Fruit fly (Drosophila melanogaster) whole organism, larva: ENCODE measurements around the gene CG34404.

Experiments used
- noc ChIP-seq: fragments of 200-800 bp; sonication (Bioruptor generic); optimal IDR thresholded peaks from 3 replicates; lab custom pipeline; 2019; ENCODE audit warnings: missing biosample characterization, mild to moderate bottlenecking, missing genetic modification characterization, moderate library complexity

CG34404 gene

dm6 chr3R:15367477-15367876 is at the start of gene CG34404:
TSS of gene CG34404 (minus strand) at chr3R:15367665.
- TF ChIP-seq noc, result no peak

dm6 chr3R:15414936-15415601 is 47.6 kb upstream of the CG34404 start:
- TF ChIP-seq noc, result no peak

DNA sequence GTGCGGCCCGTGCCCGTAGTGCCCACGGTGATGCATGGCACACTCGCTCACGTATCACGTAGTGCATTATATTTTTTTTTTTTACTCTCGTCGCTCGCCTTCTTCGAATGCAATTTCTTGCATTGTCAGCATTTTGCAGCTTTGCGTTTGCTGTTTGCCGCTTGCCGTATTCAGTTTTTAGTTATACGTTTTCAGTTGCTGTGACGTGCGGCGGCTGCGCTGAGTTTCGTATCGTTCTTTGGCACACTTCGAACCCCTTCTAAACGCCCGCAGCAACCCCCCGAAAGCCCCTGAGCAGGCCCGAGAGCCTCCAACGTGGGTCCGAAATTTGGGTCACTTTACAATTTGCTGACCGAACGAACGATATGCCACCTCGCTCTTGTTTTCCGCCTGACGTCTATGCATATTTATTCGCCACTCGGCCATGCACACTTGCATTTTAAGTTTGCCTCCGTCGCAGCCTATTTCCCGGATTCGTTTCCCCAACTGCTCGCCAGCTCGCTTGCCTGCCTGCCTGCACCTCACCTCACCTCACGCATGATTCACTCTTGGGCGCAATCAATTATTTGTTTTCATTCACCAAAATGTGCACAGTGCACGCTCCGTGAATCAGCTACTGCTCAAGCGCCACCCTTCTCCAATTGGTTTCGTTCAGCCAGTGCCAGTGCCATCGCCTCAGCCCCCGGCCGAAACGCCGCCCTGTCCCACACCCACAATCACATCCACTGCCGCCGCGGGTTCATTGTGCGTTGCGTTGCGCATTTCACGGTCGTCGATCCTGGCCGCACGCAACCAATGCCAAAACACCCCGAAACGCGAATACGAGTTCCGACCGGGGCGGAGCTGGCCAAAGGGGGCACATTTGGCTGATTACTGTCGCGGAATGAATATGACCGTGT is 43.5 kb upstream of the CG34404 start:
- TF ChIP-seq noc, result no peak

DNA sequence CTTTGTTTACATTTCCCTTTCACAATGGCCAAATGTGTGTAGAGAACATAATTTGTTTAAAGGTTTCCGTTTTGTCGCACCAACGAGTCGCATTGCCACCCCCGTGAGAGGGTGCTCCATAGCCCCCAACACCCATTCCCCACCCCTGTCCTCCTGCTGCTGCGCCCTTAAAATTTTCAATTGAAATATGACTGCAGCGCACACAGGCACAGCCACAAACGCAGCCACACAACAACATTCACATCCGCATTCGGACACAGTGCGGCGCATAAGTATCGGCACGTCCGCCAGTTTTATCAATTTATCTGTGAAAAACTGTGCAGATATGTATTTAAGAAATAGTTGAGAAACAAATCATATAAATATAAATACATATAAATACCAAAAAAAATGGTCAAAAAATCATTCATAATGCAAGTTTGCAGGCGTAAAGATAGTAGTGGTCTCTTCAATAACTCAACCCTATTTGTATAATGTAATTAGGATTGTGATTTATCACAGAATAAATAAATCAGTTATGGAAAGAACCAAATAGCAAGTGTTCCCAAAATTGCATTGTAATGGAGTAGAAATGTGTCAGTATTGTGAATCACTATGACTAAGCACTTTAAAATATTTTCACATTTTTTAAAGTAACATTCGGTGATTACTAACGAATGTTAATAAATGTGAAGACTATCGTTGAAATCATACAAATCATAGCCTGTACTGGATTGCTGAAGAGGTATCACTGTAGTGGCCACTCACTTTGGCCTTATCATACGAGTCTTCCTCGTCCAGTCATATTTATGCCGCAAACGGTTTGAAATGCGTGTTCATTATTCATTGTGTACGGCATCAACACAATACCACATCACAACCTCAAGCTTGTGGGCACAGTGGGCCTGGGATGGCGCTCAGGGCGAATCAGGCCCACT is 42.6 kb upstream of the CG34404 start:
- TF ChIP-seq noc, result no peak

- no peak for TF ChIP-seq noc
Observed at dm6 chr3R:15409110-15409771, 41.8 kb upstream of the CG34404 start.

dm6 chr3R:15408131-15408731 is 40.8 kb upstream of the CG34404 start, which contains the start of gene Atx2:
TSS of gene Atx2 (plus strand) at chr3R:15408423.
- TF ChIP-seq noc, result no peak

dm6 chr3R:15407020-15407501 is 39.6 kb upstream of the CG34404 start, which contains the start of gene CG6125:
TSS of gene CG6125 (minus strand) at chr3R:15407070.
- no peak for TF ChIP-seq noc

DNA sequence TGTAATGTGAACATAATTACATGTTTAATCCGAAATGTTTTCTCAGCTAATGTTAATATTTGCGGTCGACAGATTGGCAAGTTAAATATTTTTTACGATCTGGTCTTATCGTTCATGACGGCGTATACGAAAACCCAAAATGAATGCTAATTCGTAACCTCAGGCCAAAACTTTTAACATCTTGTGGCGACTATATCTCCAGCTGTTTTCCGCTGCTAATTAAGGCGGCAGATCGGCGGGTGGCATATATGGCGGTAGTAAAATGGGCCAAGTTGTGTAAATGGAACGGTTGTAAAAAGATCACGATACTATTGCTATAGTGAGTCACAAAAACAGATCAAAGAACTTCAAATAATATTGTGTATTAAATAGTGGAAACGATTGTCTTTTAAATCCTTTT is 38.9 kb upstream of the CG34404 start:
- TF ChIP-seq noc, result no peak

- peak; percentile 78 for TF ChIP-seq noc
Observed at dm6 chr3R:15402654-15403053, 35.2 kb upstream of the CG34404 start.

- no peak for TF ChIP-seq noc
Observed at dm6 chr3R:15393206-15393805, 25.8 kb upstream of the CG34404 start.

DNA sequence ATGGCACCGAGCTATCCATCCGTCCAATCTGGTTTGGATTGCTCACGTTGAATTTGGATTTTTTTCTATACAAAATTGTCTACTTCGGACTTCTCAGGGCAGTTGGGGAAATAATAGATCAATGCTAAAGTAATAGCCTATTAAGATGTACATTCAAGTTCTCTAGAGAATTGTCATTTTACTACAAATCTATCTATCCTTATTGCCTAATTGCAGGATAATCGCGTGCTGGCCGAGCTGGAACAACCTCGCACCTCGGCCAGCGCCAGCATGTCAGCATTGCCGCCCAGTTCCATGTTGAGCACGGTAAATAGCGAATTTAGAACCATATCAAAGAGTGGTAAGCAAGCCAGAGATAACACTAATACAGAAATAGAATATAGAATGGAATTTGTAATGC is 15.4 kb upstream of the CG34404 start, which contains the start of gene h-cup:
TSS of gene h-cup (minus strand) at position 101 of the 400 bp plus-strand sequence.
- no peak for TF ChIP-seq noc

DNA sequence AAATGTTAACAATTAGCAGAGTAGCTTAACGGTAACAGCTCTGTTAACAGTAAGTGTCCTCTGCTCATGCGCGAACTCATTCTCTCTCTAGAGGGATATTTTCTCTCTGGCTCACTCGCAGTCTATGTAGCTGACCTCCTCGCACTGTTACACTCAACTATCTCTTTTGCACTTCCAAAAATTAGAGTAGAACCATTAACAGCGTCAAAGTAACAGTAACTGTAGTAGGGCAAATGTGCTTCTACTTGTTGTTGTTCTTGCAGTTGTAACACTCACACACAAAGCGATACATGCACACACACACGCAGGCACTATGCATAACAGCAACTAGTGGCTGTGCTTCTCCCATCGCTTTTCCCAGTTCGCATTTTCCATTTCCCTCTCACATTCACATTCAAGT is 11.6 kb upstream of the CG34404 start:
- TF ChIP-seq noc, result no peak

dm6 chr3R:15375470-15375869 is 8.0 kb upstream of the CG34404 start:
- TF ChIP-seq noc, result no peak

DNA sequence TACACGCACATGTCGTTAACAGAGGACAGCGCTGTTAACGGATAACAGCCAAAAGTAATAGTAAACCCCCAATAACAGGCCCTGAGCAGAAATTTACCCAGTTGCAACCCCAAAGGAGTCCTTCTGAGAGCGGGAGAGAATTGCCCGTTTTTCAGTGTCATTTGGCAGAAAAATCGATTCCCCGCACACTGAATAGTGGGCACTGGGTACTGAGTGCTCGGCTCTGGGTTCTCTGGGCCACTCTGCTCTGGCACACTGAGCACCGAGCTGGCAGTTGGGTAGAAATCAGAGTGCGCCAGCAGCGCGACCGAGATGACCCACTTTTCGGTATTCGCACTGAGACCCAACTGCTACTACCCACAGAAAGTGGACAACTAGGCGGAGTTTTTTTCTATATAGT is 6.9 kb upstream of the CG34404 start, which contains the start of gene Rbp:
TSS of gene Rbp (plus strand) at position 239 of the 400 bp plus-strand sequence.
- no peak for TF ChIP-seq noc

- peak; percentile 52 for TF ChIP-seq noc
Observed at dm6 chr3R:15371833-15372232, 4.4 kb upstream of the CG34404 start, which contains the start of the genes Ccm3 and CG6136. TSS of gene Ccm3 (plus strand) at chr3R:15371957. TSS of gene CG6136 (minus strand) at chr3R:15372212.
